Fruit fly (Drosophila melanogaster) whole organism: ENCODE results near the gene CG42481.

ENCODE experiments used
- CG8478 ChIP-seq: fragments of >200 bp; optimal IDR thresholded peaks from 2 replicates; lab custom pipeline; 2018; ENCODE audit warnings: inconsistent platforms
- Dll ChIP-seq: fragments of >200 bp; optimal IDR thresholded peaks from 2 replicates; lab custom pipeline; 2017
- EcR ChIP-seq, 2 experiments: fragments of >200 bp; optimal IDR thresholded peaks; 2 replicates each; lab custom pipeline; 2017; ENCODE audit warnings: missing biosample characterization in 2 of 2, missing genetic modification characterization in 2 of 2, missing genetic modification reagents in 2 of 2
- pan ChIP-seq: fragments of >200 bp; optimal IDR thresholded peaks from 2 replicates; lab custom pipeline; 2017
- psq ChIP-seq: fragments of >200 bp; optimal IDR thresholded peaks from 2 replicates; lab custom pipeline; 2017
- usp ChIP-seq: fragments of >200 bp; optimal IDR thresholded peaks from 2 replicates; lab custom pipeline; 2017; ENCODE audit warnings: missing biosample characterization, missing genetic modification characterization, mixed read lengths

The CG42481 gene

dm6 chr3L:13267254-13267653 lies 31.6 kb downstream of the CG42481 start:
- TF ChIP-seq Dll (lab: Kevin White, UChicago) (no peak), usp (GFP tag; lab: Kevin White, UChicago) (no peak), pan (lab: Kevin White, UChicago) (no peak), psq (lab: Kevin White, UChicago) (no peak), EcR (GFP tag; optimal IDR thresholded peaks at IDR 0.05; lab: Kevin White, UChicago) (no peak), CG8478 (lab: Kevin White, UChicago) (no peak)

DNA sequence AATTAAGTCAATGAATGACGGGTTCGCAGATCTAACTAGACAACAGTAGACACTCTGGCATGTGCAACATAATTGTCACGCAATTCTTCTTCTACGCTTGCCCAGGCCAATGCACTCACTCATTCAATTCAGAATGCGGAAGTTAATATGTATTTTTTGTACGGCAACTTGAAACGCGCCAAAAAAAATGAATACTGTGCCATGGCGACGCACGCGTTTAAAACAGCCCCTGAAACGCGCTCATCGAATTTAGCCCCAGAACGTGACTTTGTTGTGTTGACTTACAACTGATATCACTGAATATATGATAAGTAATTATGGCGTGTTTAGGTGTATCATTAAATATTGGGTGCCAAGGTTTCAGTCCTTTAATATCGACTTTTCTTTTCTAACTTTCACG lies 32.7 kb downstream of the CG42481 start:
- no peak for TF ChIP-seq Dll (lab: Kevin White, UChicago)
- TF ChIP-seq usp (GFP tag; lab: Kevin White, UChicago) = no peak
- TF ChIP-seq EcR (GFP tag; optimal IDR thresholded peaks at IDR 0.05; lab: Kevin White, UChicago) = no peak
- no peak for TF ChIP-seq psq (lab: Kevin White, UChicago)
- TF ChIP-seq pan (lab: Kevin White, UChicago) = no peak
- no peak for TF ChIP-seq CG8478 (lab: Kevin White, UChicago)

DNA sequence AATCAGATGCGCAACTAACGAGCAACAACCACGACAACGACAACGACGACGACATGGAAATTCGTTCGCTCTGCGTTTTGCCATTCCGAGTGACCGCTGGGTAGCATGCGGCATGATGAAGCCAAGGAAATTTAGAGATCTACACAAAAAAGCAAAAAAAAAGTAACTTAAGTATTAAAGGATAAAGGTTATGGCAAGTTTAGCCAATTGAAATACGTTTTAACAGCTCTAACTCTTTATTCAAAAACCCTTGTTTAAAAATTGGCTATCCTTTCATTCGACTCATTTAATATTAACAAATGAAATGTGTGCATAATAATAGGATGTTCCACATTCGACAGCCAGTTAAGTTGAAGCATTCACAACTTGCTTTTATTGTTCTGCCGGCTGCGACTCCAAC lies 35.0 kb downstream of the CG42481 start:
- TF ChIP-seq psq (lab: Kevin White, UChicago) (no peak), pan (lab: Kevin White, UChicago) (peak; percentile 78)

dm6 chr3L:13262250-13262649 lies 36.6 kb downstream of the CG42481 start:
- no peak for TF ChIP-seq usp (GFP tag; lab: Kevin White, UChicago)
- no peak for TF ChIP-seq Dll (lab: Kevin White, UChicago)
- TF ChIP-seq EcR (GFP tag; optimal IDR thresholded peaks at IDR 0.05; lab: Kevin White, UChicago) = no peak
- TF ChIP-seq psq (lab: Kevin White, UChicago) = no peak
- no peak for TF ChIP-seq pan (lab: Kevin White, UChicago)
- TF ChIP-seq CG8478 (lab: Kevin White, UChicago) = no peak

- TF ChIP-seq CG8478 (lab: Kevin White, UChicago) (no peak), usp (GFP tag; lab: Kevin White, UChicago) (no peak), psq (lab: Kevin White, UChicago) (no peak), Dll (lab: Kevin White, UChicago) (no peak), pan (lab: Kevin White, UChicago) (no peak), EcR (GFP tag; optimal IDR thresholded peaks at IDR 0.05; lab: Kevin White, UChicago) (no peak)
Measured at dm6 chr3L:13260718-13261318, 38.0 kb downstream of the CG42481 start.

DNA sequence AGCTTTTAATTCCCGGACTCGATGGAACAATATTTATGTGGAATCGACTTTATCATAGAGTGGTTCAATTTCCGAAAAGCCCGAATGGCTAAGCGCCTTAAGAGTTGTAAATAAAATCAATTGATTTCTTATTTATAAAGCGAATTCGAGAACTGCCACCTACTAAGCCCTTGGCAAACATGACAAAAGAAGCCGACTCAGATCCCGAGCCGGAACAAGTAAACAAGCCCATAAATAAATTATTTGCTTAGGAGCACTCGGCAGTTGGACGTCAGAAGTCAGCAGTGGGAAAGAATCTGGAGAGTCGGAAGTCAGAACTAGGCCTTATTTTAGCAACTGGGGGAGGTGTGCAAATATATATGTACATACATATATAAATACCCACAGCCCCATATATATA lies 39.2 kb downstream of the CG42481 start:
- TF ChIP-seq psq (lab: Kevin White, UChicago) = no peak
- TF ChIP-seq Dll (lab: Kevin White, UChicago) = no peak
- TF ChIP-seq EcR (GFP tag; optimal IDR thresholded peaks at IDR 0.05; lab: Kevin White, UChicago) = no peak
- no peak for TF ChIP-seq CG8478 (lab: Kevin White, UChicago)

DNA sequence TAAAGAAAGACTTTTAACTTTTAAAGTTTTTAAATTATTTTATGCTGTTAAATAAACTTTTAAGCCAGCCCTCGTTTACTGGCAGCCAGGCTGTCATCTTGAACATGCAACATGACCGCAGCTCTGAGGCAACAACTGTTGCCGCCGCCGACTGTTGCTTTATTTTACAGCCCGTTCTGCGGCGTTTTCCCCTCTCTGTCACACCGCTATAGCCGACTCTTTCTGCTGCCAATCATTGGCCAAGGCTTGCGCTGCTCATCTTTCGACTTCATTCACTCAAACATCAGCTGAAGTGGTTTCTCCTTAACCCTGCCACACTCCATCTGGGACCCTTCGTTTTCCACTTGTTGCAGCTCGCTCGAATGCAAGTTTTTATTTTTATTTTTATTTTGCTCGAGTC lies 42.7 kb downstream of the CG42481 start:
- TF ChIP-seq pan (lab: Kevin White, UChicago) = no peak
- no peak for TF ChIP-seq psq (lab: Kevin White, UChicago)
- TF ChIP-seq usp (GFP tag; lab: Kevin White, UChicago) = no peak
- no peak for TF ChIP-seq EcR (GFP tag; optimal IDR thresholded peaks at IDR 0.05; lab: Kevin White, UChicago)
- TF ChIP-seq CG8478 (lab: Kevin White, UChicago) = no peak
- no peak for TF ChIP-seq Dll (lab: Kevin White, UChicago)

dm6 chr3L:13255393-13256078 lies 43.3 kb downstream of the CG42481 start:
- TF ChIP-seq pan (lab: Kevin White, UChicago) (no peak), Dll (lab: Kevin White, UChicago) (peak; percentile 79), psq (lab: Kevin White, UChicago) (no peak), CG8478 (lab: Kevin White, UChicago) (no peak), EcR (GFP tag; optimal IDR thresholded peaks at IDR 0.05; lab: Kevin White, UChicago) (no peak), usp (GFP tag; lab: Kevin White, UChicago) (no peak)

- no peak for TF ChIP-seq EcR (GFP tag; optimal IDR thresholded peaks at IDR 0.05; lab: Kevin White, UChicago)
- TF ChIP-seq CG8478 (lab: Kevin White, UChicago) = no peak
Measured at dm6 chr3L:13254274-13254673, 44.5 kb downstream of the CG42481 start.

- TF ChIP-seq psq (lab: Kevin White, UChicago) = no peak
Measured at dm6 chr3L:13252952-13253478, 45.8 kb downstream of the CG42481 start.

dm6 chr3L:13251786-13252185 lies 47.0 kb downstream of the CG42481 start:
- TF ChIP-seq usp (GFP tag; lab: Kevin White, UChicago) = no peak
- TF ChIP-seq psq (lab: Kevin White, UChicago) = no peak
- TF ChIP-seq EcR (GFP tag; optimal IDR thresholded peaks at IDR 0.05; lab: Kevin White, UChicago) = no peak
- no peak for TF ChIP-seq CG8478 (lab: Kevin White, UChicago)
- TF ChIP-seq pan (lab: Kevin White, UChicago) = no peak
- no peak for TF ChIP-seq Dll (lab: Kevin White, UChicago)

DNA sequence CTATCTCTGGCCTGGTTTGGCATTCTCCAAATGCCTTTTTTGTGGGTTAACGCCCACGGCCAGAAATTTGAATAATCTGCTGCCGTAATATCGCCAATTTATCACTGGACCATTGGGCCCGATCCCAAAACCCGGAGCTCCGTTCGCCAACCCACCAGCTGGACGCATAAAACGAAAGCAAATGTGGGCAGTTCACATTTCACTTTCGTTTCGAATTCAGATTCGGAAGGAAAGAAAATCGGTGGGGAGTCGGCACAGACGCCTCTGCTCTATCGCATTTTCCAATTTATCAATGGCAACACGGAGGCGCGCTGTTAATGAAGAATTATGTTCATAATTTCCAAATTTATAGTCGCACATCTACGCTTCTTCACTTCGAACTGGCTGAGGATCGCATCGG lies 48.8 kb downstream of the CG42481 start:
- TF ChIP-seq CG8478 (lab: Kevin White, UChicago) (no peak), psq (lab: Kevin White, UChicago) (no peak), Dll (lab: Kevin White, UChicago) (no peak), pan (lab: Kevin White, UChicago) (no peak), usp (GFP tag; lab: Kevin White, UChicago) (no peak), EcR (GFP tag; optimal IDR thresholded peaks at IDR 0.05; lab: Kevin White, UChicago) (no peak)
